Worm (Caenorhabditis elegans): ENCODE data around the gene ric-3.

Gene ric-3

ce11 chrIV:7870451-7870850 lies 52.4 kb downstream of the ric-3 start, which contains the start of gene T06C10.3:
Gene T06C10.3, plus strand, starts transcription at chrIV:7870751.
- TF ChIP-seq cog-1 (tag; optimal IDR thresholded peaks at IDR 0.05), result no peak
- no peak for TF ChIP-seq klf-2 (GFP tag; conservative IDR thresholded peaks at IDR 0.05)
